Worm (Caenorhabditis elegans) whole organism, midembryonic: ENCODE results near the gene lhfp-4.

ENCODE experiments used
- T22C8.4 ChIP-seq: fragments of 200-800 bp; sonication (Bioruptor generic); IDR thresholded peaks from 2 replicates; pipeline ENCODE4 v1.3.6; 2022; ENCODE audit warnings: missing genetic modification characterization, missing compliant biosample characterization
- cog-1 ChIP-seq: sonication (generic microtip); optimal IDR thresholded peaks from 2 replicates; lab custom pipeline; 2016; ENCODE audit warnings: missing genetic modification characterization, missing compliant biosample characterization
- flt-1 ChIP-seq: fragments of 200-800 bp; sonication (Bioruptor generic); IDR thresholded peaks from 2 replicates; pipeline ENCODE4 v1.3.6; 2022; ENCODE audit warnings: missing genetic modification characterization, missing compliant biosample characterization
- klf-2 ChIP-seq: fragments of 200-800 bp; sonication (Bioruptor generic); conservative IDR thresholded peaks from 2 replicates; pipeline ENCODE4 v1.3.6; 2022; ENCODE audit warnings: missing genetic modification reagents, missing genetic modification characterization, missing compliant biosample characterization
- med-1 ChIP-seq: sonication (generic microtip); optimal IDR thresholded peaks from 2 replicates; lab custom pipeline; 2017; ENCODE audit warnings: missing genetic modification characterization, mild to moderate bottlenecking, missing compliant biosample characterization, antibody characterized with exemption, missing genetic modification reagents; ENCODE audit not compliant: insufficient read depth
- tab-1 ChIP-seq: fragments of 200-800 bp; sonication (Bioruptor generic); IDR thresholded peaks from 2 replicates; pipeline ENCODE4 v1.3.6; 2022; ENCODE audit warnings: missing genetic modification characterization, missing compliant biosample characterization
- ztf-23 ChIP-seq: fragments of 200-800 bp; sonication (Bioruptor generic); IDR thresholded peaks from 2 replicates; pipeline ENCODE4 v1.3.6; 2022; ENCODE audit warnings: missing genetic modification reagents, missing genetic modification characterization, missing compliant biosample characterization
- ztf-29 ChIP-seq: fragments of 200-800 bp; sonication (Bioruptor generic); IDR thresholded peaks from 2 replicates; pipeline ENCODE4 v1.3.6; 2022; ENCODE audit warnings: missing genetic modification reagents, missing genetic modification characterization, missing compliant biosample characterization

DNA sequence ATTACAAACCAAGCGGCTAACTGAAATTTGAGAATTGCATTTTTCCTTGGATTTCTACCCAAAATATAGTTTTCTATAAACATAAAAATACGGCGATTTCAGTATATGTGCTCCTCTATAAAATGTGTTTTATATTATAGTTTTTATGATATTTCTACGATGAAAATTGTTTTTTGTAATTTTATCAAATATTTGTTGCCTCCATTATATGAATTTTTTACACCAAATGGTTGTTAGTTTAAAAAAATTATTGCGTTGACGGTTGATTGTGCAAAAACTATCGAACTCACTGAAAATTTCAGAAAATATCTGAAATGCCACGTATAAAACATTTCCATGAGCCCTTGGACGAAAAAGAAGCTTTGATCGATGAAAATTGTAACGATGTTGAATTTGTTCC lies 32.8 kb downstream of the lhfp-4 start, which contains the start of gene T28F3.9:
- TF ChIP-seq flt-1 (GFP tag; lab: Robert Waterston, UW) = no peak
- no peak for TF ChIP-seq med-1 (GFP tag; lab: Kevin White, UChicago)
- no peak for TF ChIP-seq ztf-29 (GFP tag; lab: Robert Waterston, UW)
- TF ChIP-seq klf-2 = no peak
- no peak for TF ChIP-seq ztf-23 (GFP tag; lab: Robert Waterston, UW)
- TF ChIP-seq T22C8.4 (GFP tag; lab: Robert Waterston, UW) = no peak
- TF ChIP-seq cog-1 (tag; lab: Kevin White, UChicago) = no peak
- no peak for TF ChIP-seq tab-1 (GFP tag; lab: Robert Waterston, UW)
